Worm (Caenorhabditis elegans) whole organism, L4 larva: ENCODE measurements around the gene B0280.2.

Experiments
- Y5F2A.4 ChIP-seq: fragments of 200-800 bp; sonication (Bioruptor generic); optimal IDR thresholded peaks from 2 replicates; lab custom pipeline; 2018; ENCODE audit warnings: mild to moderate bottlenecking, missing genetic modification characterization, missing compliant biosample characterization
- aly-2 ChIP-seq: sonication (generic microtip); optimal IDR thresholded peaks from 2 replicates; lab custom pipeline; 2018; ENCODE audit warnings: missing biosample characterization, missing genetic modification characterization
- ceh-82 ChIP-seq: sonication (generic microtip); optimal IDR thresholded peaks from 2 replicates; lab custom pipeline; 2017; ENCODE audit warnings: missing biosample characterization, missing genetic modification characterization
- jun-1 ChIP-seq: fragments of 150-350 bp; optimal IDR thresholded peaks from 2 replicates; lab custom pipeline; 2014; ENCODE audit warnings: missing biosample characterization, missing genetic modification reagents, missing genetic modification characterization
- lin-13 ChIP-seq: fragments of 150-350 bp; optimal IDR thresholded peaks from 2 replicates; lab custom pipeline; 2014; ENCODE audit warnings: missing biosample characterization, missing genetic modification reagents, missing genetic modification characterization
- lin-15B ChIP-seq: fragments of 150-350 bp; sonication (generic microtip); optimal IDR thresholded peaks from 3 replicates; lab custom pipeline; 2014; ENCODE audit warnings: missing biosample characterization, missing genetic modification characterization
- mep-1 ChIP-seq: fragments of 150-350 bp; sonication (generic microtip); optimal IDR thresholded peaks from 3 replicates; lab custom pipeline; 2014; ENCODE audit warnings: missing biosample characterization, missing genetic modification characterization
- nhr-11 ChIP-seq: fragments of 150-350 bp; optimal IDR thresholded peaks from 2 replicates; lab custom pipeline; 2014; ENCODE audit warnings: missing biosample characterization, missing genetic modification characterization
- nhr-77 ChIP-seq: fragments of 150-350 bp; optimal IDR thresholded peaks from 2 replicates; lab custom pipeline; 2014; ENCODE audit warnings: missing biosample characterization, missing genetic modification characterization
- pha-4 ChIP-seq, 2 experiments: fragments of 150-350 bp in 1 of 2; fragments of 200-800 bp in 1 of 2; sonication (Bioruptor generic) in 1 of 2; IDR thresholded peaks in 1 of 2; optimal IDR thresholded peaks in 1 of 2; 2 replicates each; pipeline versions ENCODE4 v1.3.6 to Lab custom; 2014 to 2022; ENCODE audit warnings: missing genetic modification characterization in 2 of 2, missing genetic modification reagents in 2 of 2, missing biosample characterization in 1 of 2, missing compliant biosample characterization in 1 of 2
- skn-1 ChIP-seq: fragments of 150-350 bp; optimal IDR thresholded peaks from 2 replicates; lab custom pipeline; 2014; ENCODE audit warnings: missing biosample characterization, missing genetic modification characterization
- unc-62 ChIP-seq, 3 experiments: fragments of 150-350 bp in 1 of 3; sonication (generic microtip); optimal IDR thresholded peaks in 2 of 3; peaks in 1 of 3; 1 replicate in 1 of 3; 2 replicates in 2 of 3; lab custom pipeline; 2014 to 2017; ENCODE audit warnings: missing biosample characterization in 3 of 3, missing genetic modification characterization in 3 of 3, missing genetic modification reagents in 3 of 3, missing genotype in 1 of 3
- zip-2 ChIP-seq: fragments of 150-350 bp; optimal IDR thresholded peaks from 2 replicates; lab custom pipeline; 2014; ENCODE audit warnings: missing biosample characterization, missing genetic modification characterization

ce11 chrIII:7154526-7154925 lies 30.1 kb downstream of the B0280.2 start:
- TF ChIP-seq zip-2 (tag; lab: Kevin White, UChicago) = no peak
- TF ChIP-seq lin-13 (GFP tag; lab: Kevin White, UChicago) = no peak
- TF ChIP-seq nhr-11 = no peak
- TF ChIP-seq jun-1 (tag; lab: Kevin White, UChicago) = no peak
- TF ChIP-seq pha-4 (GFP tag; IDR thresholded peaks at IDR 0.05; lab: Robert Waterston, UW) = no peak
- TF ChIP-seq pha-4 (tag; optimal IDR thresholded peaks at IDR 0.05; lab: Kevin White, UChicago) = no peak
- no peak for TF ChIP-seq lin-15B (tag; lab: Kevin White, UChicago)
- TF ChIP-seq ceh-82 = no peak
- TF ChIP-seq nhr-77 = peak; percentile 25
- TF ChIP-seq Y5F2A.4 (GFP tag; lab: Kevin White, UChicago) = no peak
- TF ChIP-seq mep-1 (tag; lab: Kevin White, UChicago) = peak; percentile 9
- TF ChIP-seq aly-2 (tag; lab: Kevin White, UChicago) = no peak
- no peak for TF ChIP-seq skn-1 (tag; lab: Kevin White, UChicago)
- no peak for TF ChIP-seq unc-62 (GFP tag; optimal IDR thresholded peaks at IDR 0.05 in 1 of 2; lab: Kevin White, UChicago)
- no peak for TF ChIP-seq unc-62 (tag; optimal IDR thresholded peaks at IDR 0.05; lab: Kevin White, UChicago)
